Fruit fly (Drosophila melanogaster) whole organism, embryonic: Measurements from ENCODE around the gene CG5235.

Experiments
- B-H2 ChIP-seq: fragments of 200-800 bp; sonication (Bioruptor generic); optimal IDR thresholded peaks from 2 replicates; lab custom pipeline; 2018; ENCODE audit warnings: missing biosample characterization, mild to moderate bottlenecking, missing genetic modification characterization
- BEAF-32 ChIP-seq: fragments of 200-800 bp; sonication (Bioruptor generic); optimal IDR thresholded peaks from 3 replicates; lab custom pipeline; 2017; ENCODE audit warnings: missing biosample characterization, missing genetic modification characterization, mild to moderate bottlenecking, moderate library complexity, missing genetic modification reagents
- Bdp1 ChIP-seq: fragments of 200-800 bp; sonication (Bioruptor generic); optimal IDR thresholded peaks from 3 replicates; lab custom pipeline; 2016; ENCODE audit warnings: missing biosample characterization, missing genetic modification characterization
- CG10267 ChIP-seq: fragments of 200-800 bp; sonication (Bioruptor generic); optimal IDR thresholded peaks from 2 replicates; lab custom pipeline; 2018; ENCODE audit warnings: missing biosample characterization, mild to moderate bottlenecking, missing genetic modification characterization, moderate library complexity
- CG10321 ChIP-seq: fragments of 200-800 bp; sonication (Bioruptor generic); IDR thresholded peaks from 2 replicates; pipeline ENCODE4 v1.3.6; 2022; ENCODE audit warnings: missing biosample characterization, missing genetic modification characterization
- CG11456 ChIP-seq: fragments of 200-800 bp; sonication (Bioruptor generic); IDR thresholded peaks from 3 replicates; pipeline ENCODE4 v1.3.6; 2022; ENCODE audit warnings: missing biosample characterization, missing genetic modification characterization
- CG1233 ChIP-seq: fragments of 200-800 bp; sonication (Bioruptor generic); optimal IDR thresholded peaks from 4 replicates; lab custom pipeline; 2018; ENCODE audit warnings: missing biosample characterization, mild to moderate bottlenecking, missing genetic modification characterization
- CG13287 ChIP-seq: fragments of 200-800 bp; sonication (Bioruptor generic); IDR thresholded peaks from 2 replicates; pipeline ENCODE4 v1.3.6; 2022; ENCODE audit warnings: missing biosample characterization, missing genetic modification characterization; ENCODE audit not compliant: partially characterized antibody
- CG13624 ChIP-seq: fragments of 200-800 bp; sonication (Bioruptor generic); optimal IDR thresholded peaks from 2 replicates; lab custom pipeline; 2016; ENCODE audit warnings: missing biosample characterization, missing genetic modification characterization
- CG14441 ChIP-seq: fragments of 200-800 bp; sonication (Bioruptor generic); IDR thresholded peaks from 2 replicates; pipeline ENCODE4 v1.3.6; 2022; ENCODE audit warnings: missing biosample characterization, missing genetic modification characterization
- CG1647 ChIP-seq: fragments of 200-800 bp; sonication (Bioruptor generic); optimal IDR thresholded peaks from 3 replicates; lab custom pipeline; 2016; ENCODE audit warnings: missing biosample characterization, missing genetic modification characterization
- CG17328 ChIP-seq: fragments of 200-800 bp; sonication (Bioruptor generic); IDR thresholded peaks from 2 replicates; pipeline ENCODE4 v1.3.6; 2022; ENCODE audit warnings: missing biosample characterization, missing genetic modification characterization
- CG17568 ChIP-seq: fragments of 200-800 bp; sonication (Bioruptor generic); optimal IDR thresholded peaks from 2 replicates; lab custom pipeline; 2018; ENCODE audit warnings: missing biosample characterization, mild to moderate bottlenecking, missing genetic modification characterization, moderate library complexity
- CG1832 ChIP-seq: fragments of 200-800 bp; sonication (Bioruptor generic); optimal IDR thresholded peaks from 2 replicates; lab custom pipeline; 2017; ENCODE audit warnings: missing biosample characterization, mild to moderate bottlenecking, missing genetic modification characterization, inconsistent platforms
- CG18619 ChIP-seq: fragments of 200-800 bp; sonication (Bioruptor generic); optimal IDR thresholded peaks from 3 replicates; lab custom pipeline; 2017; ENCODE audit warnings: missing biosample characterization, mild to moderate bottlenecking, missing genetic modification characterization
- CG6791 ChIP-seq: fragments of 200-800 bp; sonication (Bioruptor generic); IDR thresholded peaks from 3 replicates; pipeline ENCODE4 v1.3.6; 2022; ENCODE audit warnings: missing biosample characterization, missing genetic modification characterization; ENCODE audit not compliant: partially characterized antibody
- CkIIα-i1 ChIP-seq: fragments of 200-800 bp; sonication (Bioruptor generic); IDR thresholded peaks from 2 replicates; pipeline ENCODE4 v1.3.6; 2022; ENCODE audit warnings: missing biosample characterization, missing genetic modification characterization
- D19B ChIP-seq: fragments of 200-800 bp; sonication (Bioruptor generic); optimal IDR thresholded peaks from 2 replicates; lab custom pipeline; 2017; ENCODE audit warnings: missing biosample characterization, mild to moderate bottlenecking, missing genetic modification characterization
- Deaf1 ChIP-seq: fragments of 200-800 bp; optimal IDR thresholded peaks from 3 replicates; lab custom pipeline; 2019; ENCODE audit warnings: missing biosample characterization, mild to moderate bottlenecking, missing genetic modification characterization, moderate library complexity
- Dll ChIP-seq: fragments of 200-800 bp; sonication (Bioruptor generic); IDR thresholded peaks from 4 replicates; pipeline ENCODE4 v1.3.6; 2022; ENCODE audit warnings: missing biosample characterization, missing genetic modification characterization; ENCODE audit not compliant: partially characterized antibody
- E2f1 ChIP-seq: fragments of 200-800 bp; sonication (Bioruptor generic); IDR thresholded peaks from 2 replicates; pipeline ENCODE4 v1.3.6; 2022; ENCODE audit warnings: missing biosample characterization, missing genetic modification characterization
- ERR ChIP-seq: fragments of 200-800 bp; sonication (Bioruptor generic); optimal IDR thresholded peaks from 2 replicates; lab custom pipeline; 2016; ENCODE audit warnings: missing biosample characterization, missing genetic modification characterization
- Fer2 ChIP-seq: fragments of 200-800 bp; sonication (Bioruptor generic); optimal IDR thresholded peaks from 2 replicates; lab custom pipeline; 2018; ENCODE audit warnings: missing biosample characterization, mild to moderate bottlenecking, missing genetic modification characterization, moderate library complexity
- Hr39 ChIP-seq: fragments of >200 bp; optimal IDR thresholded peaks from 2 replicates; lab custom pipeline; 2017
- Jarid2 ChIP-seq: fragments of 200-800 bp; sonication (Bioruptor generic); optimal IDR thresholded peaks from 3 replicates; lab custom pipeline; 2017; ENCODE audit warnings: mild to moderate bottlenecking, missing biosample characterization, missing genetic modification reagents, missing genetic modification characterization
- Lim3 ChIP-seq: fragments of 200-800 bp; sonication (Bioruptor generic); IDR thresholded peaks from 2 replicates; pipeline ENCODE4 v1.3.6; 2022; ENCODE audit warnings: missing biosample characterization, missing genetic modification characterization
- Mes4 ChIP-seq: fragments of 200-800 bp; sonication (Bioruptor generic); optimal IDR thresholded peaks from 2 replicates; lab custom pipeline; 2016; ENCODE audit warnings: missing biosample characterization, missing genetic modification characterization
- Myb ChIP-seq: fragments of 200-800 bp; sonication (Bioruptor generic); optimal IDR thresholded peaks from 2 replicates; lab custom pipeline; 2016; ENCODE audit warnings: missing biosample characterization, missing genetic modification characterization
- Neu2 ChIP-seq: fragments of 200-800 bp; sonication (Bioruptor generic); optimal IDR thresholded peaks from 3 replicates; lab custom pipeline; 2016; ENCODE audit warnings: missing biosample characterization, missing genetic modification characterization, borderline replicate concordance
- Oli ChIP-seq: fragments of 200-800 bp; sonication (Bioruptor generic); optimal IDR thresholded peaks from 2 replicates; lab custom pipeline; 2018; ENCODE audit warnings: missing biosample characterization, mild to moderate bottlenecking, missing genetic modification characterization, moderate library complexity
- Optix ChIP-seq: fragments of 200-800 bp; sonication (Bioruptor generic); IDR thresholded peaks from 3 replicates; pipeline ENCODE4 v1.3.6; 2022; ENCODE audit warnings: missing biosample characterization, missing genetic modification characterization
- Sry-β ChIP-seq: fragments of 200-800 bp; sonication (Bioruptor generic); optimal IDR thresholded peaks from 2 replicates; lab custom pipeline; 2018; ENCODE audit warnings: missing biosample characterization, mild to moderate bottlenecking, missing genetic modification characterization, moderate library complexity
- TFAM ChIP-seq: fragments of 200-800 bp; sonication (Bioruptor generic); optimal IDR thresholded peaks from 2 replicates; lab custom pipeline; 2017; ENCODE audit warnings: missing biosample characterization, missing genetic modification characterization, inconsistent platforms
- Vsx1 ChIP-seq: fragments of 200-800 bp; sonication (Bioruptor generic); optimal IDR thresholded peaks from 2 replicates; lab custom pipeline; 2017; ENCODE audit warnings: missing biosample characterization, mild to moderate bottlenecking, missing genetic modification characterization, missing genetic modification reagents
- YL-1 ChIP-seq: fragments of 200-800 bp; sonication (Bioruptor generic); optimal IDR thresholded peaks from 3 replicates; lab custom pipeline; 2017; ENCODE audit warnings: missing biosample characterization, mild to moderate bottlenecking, missing genetic modification characterization
- bigmax ChIP-seq: fragments of 200-800 bp; sonication (Bioruptor generic); optimal IDR thresholded peaks from 2 replicates; lab custom pipeline; 2018; ENCODE audit warnings: missing biosample characterization, mild to moderate bottlenecking, missing genetic modification characterization
- btn ChIP-seq: fragments of 200-800 bp; sonication (Bioruptor generic); optimal IDR thresholded peaks from 2 replicates; lab custom pipeline; 2016; ENCODE audit warnings: missing biosample characterization, missing genetic modification characterization
- crp ChIP-seq, 2 experiments: fragments of 200-800 bp; sonication (Bioruptor generic); optimal IDR thresholded peaks; 2 replicates in 1 of 2; 3 replicates in 1 of 2; lab custom pipeline; 2017; ENCODE audit warnings: missing biosample characterization in 2 of 2, missing genetic modification characterization in 2 of 2, mild to moderate bottlenecking in 1 of 2, moderate library complexity in 1 of 2
- eyg ChIP-seq: fragments of 200-800 bp; sonication (Bioruptor generic); optimal IDR thresholded peaks from 3 replicates; lab custom pipeline; 2016; ENCODE audit warnings: missing biosample characterization, missing genetic modification characterization
- gro ChIP-seq: fragments of 200-800 bp; sonication (Bioruptor generic); optimal IDR thresholded peaks from 2 replicates; lab custom pipeline; 2016; ENCODE audit warnings: missing biosample characterization, missing genetic modification characterization
- kah ChIP-seq: fragments of 200-800 bp; sonication (Bioruptor generic); optimal IDR thresholded peaks from 2 replicates; lab custom pipeline; 2018; ENCODE audit warnings: missing biosample characterization, mild to moderate bottlenecking, missing genetic modification characterization
- lab ChIP-seq: fragments of 200-800 bp; sonication (Bioruptor generic); optimal IDR thresholded peaks from 3 replicates; lab custom pipeline; 2017; ENCODE audit warnings: missing biosample characterization, missing genetic modification characterization, mild to moderate bottlenecking, moderate library complexity, missing genetic modification reagents
- onecut ChIP-seq: fragments of 200-800 bp; sonication (Bioruptor generic); IDR thresholded peaks from 2 replicates; pipeline ENCODE4 v1.3.6; 2022; ENCODE audit warnings: missing biosample characterization, missing genetic modification characterization
- peb ChIP-seq: fragments of 200-800 bp; sonication (Bioruptor generic); IDR thresholded peaks from 2 replicates; pipeline ENCODE4 v1.3.6; 2022; ENCODE audit warnings: missing biosample characterization, missing genetic modification characterization
- shn ChIP-seq: fragments of 200-800 bp; sonication (Bioruptor generic); optimal IDR thresholded peaks from 3 replicates; lab custom pipeline; 2016; ENCODE audit warnings: missing biosample characterization, missing genetic modification characterization
- sim ChIP-seq: fragments of 200-800 bp; sonication (Bioruptor generic); IDR thresholded peaks from 2 replicates; pipeline ENCODE4 v1.3.6; 2022; ENCODE audit warnings: missing biosample characterization, missing genetic modification characterization
- slou ChIP-seq: fragments of 200-800 bp; sonication (Bioruptor generic); optimal IDR thresholded peaks from 3 replicates; lab custom pipeline; 2016; ENCODE audit warnings: missing biosample characterization, missing genetic modification characterization
- vvl ChIP-seq: fragments of 200-800 bp; sonication (Bioruptor generic); IDR thresholded peaks from 2 replicates; pipeline ENCODE4 v1.3.6; 2022; ENCODE audit warnings: missing biosample characterization, missing genetic modification characterization
- z ChIP-seq: fragments of 200-800 bp; sonication (Bioruptor generic); IDR thresholded peaks from 3 replicates; pipeline ENCODE4 v1.3.6; 2022; ENCODE audit warnings: missing biosample characterization, missing genetic modification characterization

The CG5235 gene

dm6 chr3L:16131264-16132066 lies 41.3 kb upstream of the CG5235 start, which contains the start of the genes Trs20 and elg1 (continued):
- TF ChIP-seq CG17328 (GFP tag; lab: Robert Waterston, UW) (0 out of 2 replicates have a peak, but pooled peaks have one; percentile 9), Dll (no peak), Optix (GFP tag; lab: Robert Waterston, UW) (no peak), lab (peak; percentile 62), kah (GFP tag; lab: Kevin White, UChicago) (peak; percentile 8), B-H2 (GFP tag; lab: Kevin White, UChicago) (peak; percentile 61), sim (GFP tag; lab: Robert Waterston, UW) (no peak), CG11456 (GFP tag; lab: Robert Waterston, UW) (peak; percentile 45; the same call in 2 of the 3 replicates), eyg (GFP tag; lab: Kevin White, UChicago) (no peak), Deaf1 (tag; lab: Kevin White, UChicago) (no peak), vvl (GFP tag; lab: Robert Waterston, UW) (peak; percentile 62), CG13624 (GFP tag; lab: Kevin White, UChicago) (no peak), peb (GFP tag; lab: Robert Waterston, UW) (no peak), CG1832 (GFP tag; lab: Kevin White, UChicago) (no peak), Sry-β (no peak), CG1647 (GFP tag; lab: Kevin White, UChicago) (no peak), Hr39 (lab: Kevin White, UChicago) (no peak), ERR (GFP tag; lab: Kevin White, UChicago) (no peak), Vsx1 (peak; percentile 59), slou (no peak), CG1233 (GFP tag; lab: Kevin White, UChicago) (peak; percentile 1), CG14441 (GFP tag; lab: Robert Waterston, UW) (no peak), Mes4 (GFP tag; lab: Kevin White, UChicago) (no peak), Lim3 (GFP tag; lab: Robert Waterston, UW) (no peak), CG13287 (GFP tag; lab: Robert Waterston, UW) (no peak; the same call in 1 of the 2 replicates), Neu2 (GFP tag; lab: Kevin White, UChicago) (no peak), bigmax (no peak), CG10267 (tag; lab: Kevin White, UChicago) (peak; percentile 94), Bdp1 (no peak), E2f1 (GFP tag; lab: Robert Waterston, UW) (peak; percentile 87), Jarid2 (GFP tag; lab: Kevin White, UChicago) (no peak), CG10321 (GFP tag; lab: Robert Waterston, UW) (no peak), z (GFP tag; lab: Robert Waterston, UW) (no peak), CkIIα-i1 (GFP tag; lab: Robert Waterston, UW) (no peak), onecut (0 out of 2 replicates have a peak, but pooled peaks have one; percentile 33), Myb (GFP tag; lab: Kevin White, UChicago) (no peak), crp (GFP tag; optimal IDR thresholded peaks at IDR 0.05; lab: Kevin White, UChicago) (no peak), CG18619 (peak; percentile 14), YL-1 (GFP tag; lab: Kevin White, UChicago) (peak; percentile 47), Fer2 (tag; lab: Kevin White, UChicago) (peak; percentile 24), gro (peak; percentile 21), Oli (tag; lab: Kevin White, UChicago) (peak; percentile 53), BEAF-32 (GFP tag; lab: Kevin White, UChicago) (peak; percentile 9), D19B (GFP tag; lab: Kevin White, UChicago) (no peak), TFAM (GFP tag; lab: Kevin White, UChicago) (no peak), shn (GFP tag; lab: Kevin White, UChicago) (no peak), CG17568 (GFP tag; lab: Kevin White, UChicago) (no peak), CG6791 (GFP tag; lab: Robert Waterston, UW) (no peak), btn (no peak)
